Worm (Caenorhabditis elegans): ENCODE data around the gene C18B2.3.

The C18B2.3 gene

ce11 chrX:3650100-3650809 lies 48.6 kb downstream of the C18B2.3 start, which contains the start of the genes sax-1 and R11G1.2:
sax-1 (minus strand) TSS chrX:3650150.
R11G1.2 (plus strand) TSS chrX:3650614.
- no peak for TF ChIP-seq sem-2 (GFP tag; optimal IDR thresholded peaks at IDR 0.05)
- TF ChIP-seq sptf-1 (tag; optimal IDR thresholded peaks at IDR 0.05): no peak
- peak; percentile 3 for TF ChIP-seq mls-2 (tag; optimal IDR thresholded peaks at IDR 0.05)
- no peak for TF ChIP-seq unc-39 (tag; optimal IDR thresholded peaks at IDR 0.05)
- TF ChIP-seq blmp-1 (tag; optimal IDR thresholded peaks at IDR 0.05): no peak
- TF ChIP-seq elt-3 (tag; optimal IDR thresholded peaks at IDR 0.05): no peak
- no peak for TF ChIP-seq unc-120 (tag; optimal IDR thresholded peaks at IDR 0.05; ENCODE audit: poor library complexity, severe bottlenecking)
- TF ChIP-seq unc-62 (GFP tag; optimal IDR thresholded peaks at IDR 0.05): no peak
- TF ChIP-seq nhr-28 (tag; optimal IDR thresholded peaks at IDR 0.05): no peak
- no peak for TF ChIP-seq ham-2 (GFP tag; optimal IDR thresholded peaks at IDR 0.05)
- no peak for TF ChIP-seq ces-1 (GFP tag; optimal IDR thresholded peaks at IDR 0.05)
- TF ChIP-seq ceh-43 (GFP tag; optimal IDR thresholded peaks at IDR 0.05): no peak
- TF ChIP-seq nhr-2 (tag; optimal IDR thresholded peaks at IDR 0.05): peak; percentile 86
- TF ChIP-seq nhr-76 (tag; optimal IDR thresholded peaks at IDR 0.05): no peak
- peak; percentile 25 for TF ChIP-seq lin-32 (GFP tag; optimal IDR thresholded peaks at IDR 0.05)
- TF ChIP-seq drap-1 (GFP tag; optimal IDR thresholded peaks at IDR 0.05): no peak
- peak; percentile 73 for TF ChIP-seq lin-13 (tag; optimal IDR thresholded peaks at IDR 0.05)
- no peak for TF ChIP-seq flh-1 (GFP tag; optimal IDR thresholded peaks at IDR 0.05)
- no peak for TF ChIP-seq mab-5 (tag; optimal IDR thresholded peaks at IDR 0.05)
- peak; percentile 40 for TF ChIP-seq mep-1 (tag; optimal IDR thresholded peaks at IDR 0.05)
- peak; percentile 5 for TF ChIP-seq cnd-1 (tag; optimal IDR thresholded peaks at IDR 0.05)
- TF ChIP-seq snpc-4 (tag; optimal IDR thresholded peaks at IDR 0.05): no peak
- TF ChIP-seq pha-4 (tag; optimal IDR thresholded peaks at IDR 0.05): peak; percentile 59
- peak; percentile 6 for TF ChIP-seq lsy-2 (tag; optimal IDR thresholded peaks at IDR 0.05)
- no peak for TF ChIP-seq ceh-83 (GFP tag; optimal IDR thresholded peaks at IDR 0.05)
- TF ChIP-seq elt-1 (tag; optimal IDR thresholded peaks at IDR 0.05; ENCODE audit: borderline replicate concordance, insufficient read depth): no peak
